Fruit fly (Drosophila melanogaster): ENCODE results near the gene MED17.

Gene MED17

DNA sequence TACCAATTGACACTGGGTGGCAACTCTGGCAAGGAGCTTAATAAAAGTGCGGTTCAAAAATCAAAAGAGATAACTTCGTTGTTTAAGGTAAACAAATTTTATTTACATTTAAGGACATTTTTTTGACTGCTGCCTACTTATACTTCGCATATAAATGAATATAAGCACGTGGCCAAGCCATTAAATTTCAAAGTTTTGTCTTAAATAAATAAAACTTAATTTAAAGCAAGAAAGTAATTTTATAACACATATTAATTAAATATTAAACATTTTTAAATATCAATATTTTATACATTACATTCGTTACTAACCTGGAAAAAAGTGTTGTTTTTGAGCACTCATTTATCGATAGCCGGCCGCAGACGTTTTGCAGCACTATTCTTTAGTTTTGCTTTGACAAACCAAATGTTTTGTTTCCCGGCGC, at the start of gene MED17, which contains the start of gene CG12321 (continued):
- no peak for TF ChIP-seq sc (optimal IDR thresholded peaks at IDR 0.05)
- peak; percentile 85 for TF ChIP-seq sc (GFP tag; optimal IDR thresholded peaks at IDR 0.05)
- TF ChIP-seq unc-4 (GFP tag; IDR thresholded peaks at IDR 0.05; ENCODE audit: partially characterized antibody): peak; percentile 31; the same call in 1 of the 2 replicates
- peak; percentile 16 for TF ChIP-seq ash1 (GFP tag; optimal IDR thresholded peaks at IDR 0.05)
- peak; percentile 96 for TF ChIP-seq CG17361 (GFP tag; IDR thresholded peaks at IDR 0.05)
- no peak for TF ChIP-seq p53 (GFP tag; optimal IDR thresholded peaks at IDR 0.05)
- peak; percentile 92 for TF ChIP-seq CG2712 (tag; optimal IDR thresholded peaks at IDR 0.05)
- peak; percentile 56 for TF ChIP-seq CG9609 (GFP tag; optimal IDR thresholded peaks at IDR 0.05)
- no peak for TF ChIP-seq yki (optimal IDR thresholded peaks at IDR 0.05)
- peak; percentile 73 for TF ChIP-seq B-H1 (GFP tag; IDR thresholded peaks at IDR 0.05)
- TF ChIP-seq eyg (GFP tag; optimal IDR thresholded peaks at IDR 0.05): no peak
- TF ChIP-seq CG11456 (GFP tag; IDR thresholded peaks at IDR 0.05): peak; percentile 92
- TF ChIP-seq CG3995 (GFP tag; optimal IDR thresholded peaks at IDR 0.05): peak; percentile 27
- TF ChIP-seq row (GFP tag; IDR thresholded peaks at IDR 0.05): peak; percentile 88
- TF ChIP-seq Hr39 (optimal IDR thresholded peaks at IDR 0.05): no peak
- TF ChIP-seq CG42726 (GFP tag; IDR thresholded peaks at IDR 0.05; ENCODE audit: partially characterized antibody): no peak
- TF ChIP-seq CG4328 (GFP tag; optimal IDR thresholded peaks at IDR 0.05): peak; percentile 78
- peak; percentile 85 for TF ChIP-seq CG10543 (GFP tag; optimal IDR thresholded peaks at IDR 0.05)
- peak; percentile 62 for TF ChIP-seq Bdp1 (GFP tag; optimal IDR thresholded peaks at IDR 0.05)
- TF ChIP-seq Spps (tag; optimal IDR thresholded peaks at IDR 0.05): peak; percentile 57
- no peak for TF ChIP-seq mld (GFP tag; IDR thresholded peaks at IDR 0.05; ENCODE audit: partially characterized antibody)
- peak; percentile 82; the same call in 1 of the 2 replicates for TF ChIP-seq CG14441 (GFP tag; IDR thresholded peaks at IDR 0.05)
- peak; percentile 49; the same call in 1 of the 2 replicates for TF ChIP-seq dan (GFP tag; IDR thresholded peaks at IDR 0.05)
- peak; percentile 93 for TF ChIP-seq Ptx1 (GFP tag; IDR thresholded peaks at IDR 0.05)
- TF ChIP-seq CG18011 (GFP tag; optimal IDR thresholded peaks at IDR 0.05): peak; percentile 81
- peak; percentile 82 for TF ChIP-seq CG31388 (GFP tag; optimal IDR thresholded peaks at IDR 0.05)
- peak; percentile 85 for TF ChIP-seq CG7556 (GFP tag; optimal IDR thresholded peaks at IDR 0.05)
- peak; percentile 78; the same call in 1 of the 3 replicates for TF ChIP-seq so (GFP tag; IDR thresholded peaks at IDR 0.05)
- peak; percentile 89 for TF ChIP-seq Oli (tag; optimal IDR thresholded peaks at IDR 0.05)
- no peak for TF ChIP-seq cad (GFP tag; optimal IDR thresholded peaks at IDR 0.05)
- peak; percentile 45 for TF ChIP-seq Sry-β (GFP tag; optimal IDR thresholded peaks at IDR 0.05)
- TF ChIP-seq Tbp (GFP tag; optimal IDR thresholded peaks at IDR 0.05): no peak
- TF ChIP-seq corto (GFP tag; optimal IDR thresholded peaks at IDR 0.05): no peak
- TF ChIP-seq CG12391 (tag; optimal IDR thresholded peaks at IDR 0.05): peak; percentile 95
- peak; percentile 97 for TF ChIP-seq slbo (GFP tag; IDR thresholded peaks at IDR 0.05)
- TF ChIP-seq usp (GFP tag; optimal IDR thresholded peaks at IDR 0.05): no peak
- no peak for TF ChIP-seq disco-r (GFP tag; optimal IDR thresholded peaks at IDR 0.05)
- peak; percentile 85 for TF ChIP-seq Usf (GFP tag; optimal IDR thresholded peaks at IDR 0.05)
- TF ChIP-seq Hand (GFP tag; optimal IDR thresholded peaks at IDR 0.05): peak; percentile 67
- peak; percentile 92 for TF ChIP-seq gem (tag; optimal IDR thresholded peaks at IDR 0.05)
- peak; percentile 34 for TF ChIP-seq shn (GFP tag; optimal IDR thresholded peaks at IDR 0.05)
- TF ChIP-seq Hmr (GFP tag; optimal IDR thresholded peaks at IDR 0.05): peak; percentile 91
- peak; percentile 71 for TF ChIP-seq tup (GFP tag; optimal IDR thresholded peaks at IDR 0.05)
- TF ChIP-seq ac (GFP tag; optimal IDR thresholded peaks at IDR 0.05): peak; percentile 11
- TF ChIP-seq CG13424 (tag; optimal IDR thresholded peaks at IDR 0.05): peak; percentile 87
- peak; percentile 69 for TF ChIP-seq CG7928 (GFP tag; optimal IDR thresholded peaks at IDR 0.05)
- TF ChIP-seq Asciz (GFP tag; optimal IDR thresholded peaks at IDR 0.05): peak; percentile 78
- TF ChIP-seq CG18599 (GFP tag; optimal IDR thresholded peaks at IDR 0.05): peak; percentile 88
- TF ChIP-seq fu2 (GFP tag; optimal IDR thresholded peaks at IDR 0.05): peak; percentile 62
- peak; percentile 92 for TF ChIP-seq Chrac-16 (GFP tag; optimal IDR thresholded peaks at IDR 0.05)
- TF ChIP-seq CG10147 (GFP tag; optimal IDR thresholded peaks at IDR 0.05): peak; percentile 88
- peak; percentile 54 for TF ChIP-seq Nf-YB (GFP tag; optimal IDR thresholded peaks at IDR 0.05)
